Worm (Caenorhabditis elegans) whole organism, L3 larva: Measurements from ENCODE around the gene F21C10.9.

ENCODE experiments used
- ZK546.5 ChIP-seq: sonication (generic microtip); optimal IDR thresholded peaks from 2 replicates; lab custom pipeline; 2017; ENCODE audit warnings: missing biosample characterization, missing genetic modification characterization
- aly-2 ChIP-seq: fragments of 150-350 bp; optimal IDR thresholded peaks from 2 replicates; lab custom pipeline; 2014; ENCODE audit warnings: missing biosample characterization, missing genetic modification characterization
- ama-1 ChIP-seq: fragments of 150-350 bp; optimal IDR thresholded peaks from 2 replicates; lab custom pipeline; 2018
- ceh-16 ChIP-seq: sonication (generic microtip); optimal IDR thresholded peaks from 2 replicates; lab custom pipeline; 2017; ENCODE audit warnings: missing biosample characterization, missing genetic modification characterization
- ceh-28 ChIP-seq: fragments of 150-350 bp; optimal IDR thresholded peaks from 2 replicates; lab custom pipeline; 2014; ENCODE audit warnings: missing biosample characterization, missing genetic modification reagents, missing genetic modification characterization
- egl-5 ChIP-seq: fragments of 150-350 bp; optimal IDR thresholded peaks from 2 replicates; lab custom pipeline; 2017; ENCODE audit warnings: missing biosample characterization, missing genetic modification reagents, missing genetic modification characterization, inconsistent platforms
- elt-1 ChIP-seq: fragments of 150-350 bp; optimal IDR thresholded peaks from 2 replicates; lab custom pipeline; 2014; ENCODE audit warnings: missing biosample characterization, missing genetic modification characterization
- elt-2 ChIP-seq: sonication (generic microtip); optimal IDR thresholded peaks from 2 replicates; lab custom pipeline; 2016; ENCODE audit warnings: missing genetic modification reagents, mild to moderate bottlenecking, missing genetic modification characterization, missing compliant biosample characterization
- eor-1 ChIP-seq, 2 experiments: fragments of 150-350 bp; optimal IDR thresholded peaks; 2 replicates each; lab custom pipeline; 2014 to 2018; ENCODE audit warnings: missing biosample characterization in 2 of 2, missing genetic modification characterization in 2 of 2
- fkh-2 ChIP-seq: fragments of 150-350 bp; optimal IDR thresholded peaks from 2 replicates; lab custom pipeline; 2014; ENCODE audit warnings: missing biosample characterization, missing genetic modification reagents, missing genetic modification characterization
- fos-1 ChIP-seq: fragments of 150-350 bp; optimal IDR thresholded peaks from 2 replicates; lab custom pipeline; 2014; ENCODE audit warnings: missing biosample characterization, missing genetic modification characterization
- jun-1 ChIP-seq: fragments of 150-350 bp; optimal IDR thresholded peaks from 2 replicates; lab custom pipeline; 2014; ENCODE audit warnings: missing biosample characterization, missing genetic modification reagents, missing genetic modification characterization
- mdl-1 ChIP-seq: fragments of 150-350 bp; optimal IDR thresholded peaks from 2 replicates; lab custom pipeline; 2014; ENCODE audit warnings: missing biosample characterization, missing genetic modification characterization
- mml-1 ChIP-seq: fragments of 150-350 bp; sonication (generic microtip); optimal IDR thresholded peaks from 3 replicates; lab custom pipeline; 2014; ENCODE audit warnings: missing biosample characterization, missing genetic modification characterization
- nfya-1 ChIP-seq: sonication (generic microtip); optimal IDR thresholded peaks from 2 replicates; lab custom pipeline; 2017; ENCODE audit warnings: missing genetic modification characterization, mild to moderate bottlenecking, missing compliant biosample characterization, antibody characterized with exemption, moderate library complexity; ENCODE audit not compliant: insufficient read depth
- nhr-11 ChIP-seq: fragments of 150-350 bp; optimal IDR thresholded peaks from 2 replicates; lab custom pipeline; 2014; ENCODE audit warnings: missing biosample characterization, missing genetic modification characterization
- nhr-12 ChIP-seq: fragments of 150-350 bp; optimal IDR thresholded peaks from 2 replicates; lab custom pipeline; 2014; ENCODE audit warnings: missing biosample characterization, missing genetic modification characterization
- nhr-23 ChIP-seq: fragments of 150-350 bp; optimal IDR thresholded peaks from 2 replicates; lab custom pipeline; 2014; ENCODE audit warnings: missing biosample characterization, missing genetic modification reagents, missing genetic modification characterization
- nhr-237 ChIP-seq: fragments of 150-350 bp; optimal IDR thresholded peaks from 2 replicates; lab custom pipeline; 2014; ENCODE audit warnings: missing biosample characterization, missing genetic modification characterization
- nhr-25 ChIP-seq: sonication (generic microtip); optimal IDR thresholded peaks from 2 replicates; lab custom pipeline; 2017; ENCODE audit warnings: missing biosample characterization, missing genetic modification characterization
- nhr-28 ChIP-seq: fragments of 150-350 bp; optimal IDR thresholded peaks from 2 replicates; lab custom pipeline; 2014; ENCODE audit warnings: missing biosample characterization, missing genetic modification characterization
- nhr-43 ChIP-seq: sonication (generic microtip); optimal IDR thresholded peaks from 2 replicates; lab custom pipeline; 2016; ENCODE audit warnings: mild to moderate bottlenecking, missing genetic modification characterization, missing compliant biosample characterization; ENCODE audit not compliant: poor library complexity, severe bottlenecking
- nhr-67 ChIP-seq: fragments of 150-350 bp; optimal IDR thresholded peaks from 2 replicates; lab custom pipeline; 2014; ENCODE audit warnings: missing biosample characterization, missing genetic modification characterization
- nhr-76 ChIP-seq: fragments of 150-350 bp; sonication (generic microtip); optimal IDR thresholded peaks from 5 replicates; lab custom pipeline; 2014; ENCODE audit warnings: missing biosample characterization, missing genetic modification characterization
- nhr-77 ChIP-seq: fragments of 150-350 bp; optimal IDR thresholded peaks from 2 replicates; lab custom pipeline; 2014; ENCODE audit warnings: missing biosample characterization, missing genetic modification characterization
- pqm-1 ChIP-seq: fragments of 150-350 bp; optimal IDR thresholded peaks from 2 replicates; lab custom pipeline; 2017; ENCODE audit warnings: missing biosample characterization, missing genetic modification characterization, inconsistent platforms
- sea-2 ChIP-seq: fragments of 150-350 bp; sonication (generic microtip); optimal IDR thresholded peaks from 4 replicates; lab custom pipeline; 2014; ENCODE audit warnings: missing biosample characterization, missing genetic modification reagents, missing genetic modification characterization
- tbx-2 ChIP-seq: sonication (generic microtip); optimal IDR thresholded peaks from 2 replicates; lab custom pipeline; 2016; ENCODE audit warnings: mild to moderate bottlenecking, missing genetic modification characterization, missing compliant biosample characterization
- unc-62 ChIP-seq: fragments of 150-350 bp; sonication (generic microtip); optimal IDR thresholded peaks from 4 replicates; lab custom pipeline; 2014; ENCODE audit warnings: missing biosample characterization, missing genetic modification reagents, missing genetic modification characterization
- zag-1 ChIP-seq: fragments of 150-350 bp; optimal IDR thresholded peaks from 2 replicates; lab custom pipeline; 2014; ENCODE audit warnings: missing biosample characterization, missing genetic modification characterization
- ztf-4 ChIP-seq: fragments of 150-350 bp; optimal IDR thresholded peaks from 2 replicates; lab custom pipeline; 2014; ENCODE audit warnings: missing biosample characterization, missing genetic modification characterization

F21C10.9 gene

DNA sequence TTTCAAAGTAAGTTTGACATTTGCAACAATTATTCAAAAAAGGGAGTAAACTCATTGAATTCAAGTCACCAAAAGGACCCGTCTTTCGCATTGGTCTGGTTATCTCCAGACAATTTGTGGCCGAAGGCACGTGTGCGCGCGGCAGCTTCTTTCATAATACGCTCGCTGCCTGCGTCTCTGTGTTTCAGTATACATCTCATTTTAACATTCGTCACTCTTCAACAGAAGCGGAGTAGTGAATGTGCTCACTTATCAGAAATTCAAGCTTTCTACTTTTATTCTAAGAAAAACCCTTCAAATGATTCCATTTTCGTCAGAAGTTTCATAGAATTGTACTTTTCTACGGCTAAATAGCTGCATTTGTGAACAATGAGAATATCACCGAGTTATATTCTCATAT is 30.1 kb upstream of the F21C10.9 start (continued):
- TF ChIP-seq ama-1: no peak
- TF ChIP-seq ceh-28 (tag; lab: Kevin White, UChicago): no peak
- TF ChIP-seq nhr-11 (tag; lab: Kevin White, UChicago): peak; percentile 82

DNA sequence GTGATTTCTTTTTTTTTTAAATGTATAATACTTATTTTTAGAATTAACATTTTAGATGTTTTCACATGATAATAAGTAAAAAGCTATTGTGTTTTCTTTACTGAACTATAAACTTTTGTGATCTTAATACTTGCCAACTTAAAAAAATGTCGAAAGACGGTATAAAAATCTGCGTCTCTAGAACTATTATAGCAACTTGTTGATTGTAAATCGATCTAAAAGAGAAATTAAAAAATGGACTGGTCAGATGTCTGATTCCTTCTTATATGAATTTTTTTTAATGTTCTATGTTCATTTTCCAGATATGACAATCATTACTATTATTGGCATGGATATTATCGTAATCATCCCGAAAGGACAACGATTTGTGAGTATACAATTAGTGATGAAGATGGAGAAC is 29.3 kb upstream of the F21C10.9 start, which contains the start of gene F21C10.3:
F21C10.3 (plus strand) TSS at position 301 of the 400 bp plus-strand sequence.
- TF ChIP-seq aly-2 (no peak), ceh-16 (tag; lab: Kevin White, UChicago) (no peak), fkh-2 (tag; lab: Kevin White, UChicago) (no peak), zag-1 (tag; lab: Kevin White, UChicago) (no peak), jun-1 (tag; lab: Kevin White, UChicago) (no peak), nhr-237 (no peak), nhr-28 (tag; lab: Kevin White, UChicago) (no peak), nhr-76 (tag; lab: Kevin White, UChicago) (no peak), nhr-67 (tag; lab: Kevin White, UChicago) (no peak), nhr-12 (tag; lab: Kevin White, UChicago) (no peak), elt-2 (tag; lab: Kevin White, UChicago) (no peak), nhr-11 (tag; lab: Kevin White, UChicago) (no peak), nhr-23 (tag; lab: Kevin White, UChicago) (no peak), elt-1 (tag; lab: Kevin White, UChicago) (no peak)

DNA sequence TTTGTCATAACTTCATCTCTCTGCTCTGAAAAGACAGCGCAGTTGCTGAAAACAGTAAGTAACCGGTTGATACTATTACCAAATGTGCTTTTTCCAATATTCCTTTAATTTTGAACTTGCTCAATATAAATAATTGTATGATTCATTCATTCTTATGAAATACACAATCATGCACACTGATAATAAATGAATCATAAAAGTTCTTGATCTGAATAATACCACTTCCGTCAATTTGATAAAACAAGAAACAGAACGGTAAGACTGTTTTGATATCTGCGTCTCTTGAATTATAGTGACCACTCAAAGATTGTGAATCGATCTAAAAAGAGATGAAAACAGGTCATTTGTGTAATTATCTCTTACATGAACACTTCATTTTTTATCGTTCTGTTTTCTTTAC is 27.8 kb upstream of the F21C10.9 start, which contains the start of gene F21C10.4:
F21C10.4 (plus strand) TSS at position 301 of the 400 bp plus-strand sequence.
- TF ChIP-seq aly-2 (no peak), eor-1 (tag; optimal IDR thresholded peaks at IDR 0.05; lab: Kevin White, UChicago) (no peak), nhr-67 (tag; lab: Kevin White, UChicago) (no peak), unc-62 (no peak), fos-1 (tag; lab: Kevin White, UChicago) (no peak), nhr-76 (tag; lab: Kevin White, UChicago) (no peak), nhr-11 (tag; lab: Kevin White, UChicago) (no peak), nfya-1 (tag; lab: Kevin White, UChicago) (no peak), ZK546.5 (tag; lab: Kevin White, UChicago) (no peak), ztf-4 (no peak), sea-2 (no peak), egl-5 (no peak), mdl-1 (tag; lab: Kevin White, UChicago) (no peak), nhr-12 (tag; lab: Kevin White, UChicago) (no peak)

DNA sequence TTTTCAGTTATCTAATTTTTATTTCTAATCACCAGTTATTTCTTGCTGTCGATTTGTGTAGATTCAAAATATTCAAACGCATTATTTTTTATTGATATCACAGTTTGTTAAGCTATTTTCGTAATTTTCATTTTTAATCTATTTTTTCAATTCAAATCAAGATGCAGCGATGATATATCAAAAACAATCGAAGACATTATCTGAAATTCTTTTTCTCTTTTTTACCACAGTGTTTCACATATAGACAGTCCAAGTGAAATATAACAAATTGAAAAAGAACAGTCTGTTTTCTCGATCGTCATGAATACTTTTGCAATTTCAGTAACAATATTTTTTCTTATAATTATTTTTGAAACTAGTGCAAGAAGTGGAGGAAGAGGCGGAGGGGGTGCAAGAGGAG is 26.8 kb upstream of the F21C10.9 start, which contains the start of gene F21C10.5:
F21C10.5 (plus strand) TSS at position 301 of the 400 bp plus-strand sequence.
- no peak for TF ChIP-seq nhr-12 (tag; lab: Kevin White, UChicago)
- TF ChIP-seq, all 47 proteins: peak for 0

DNA sequence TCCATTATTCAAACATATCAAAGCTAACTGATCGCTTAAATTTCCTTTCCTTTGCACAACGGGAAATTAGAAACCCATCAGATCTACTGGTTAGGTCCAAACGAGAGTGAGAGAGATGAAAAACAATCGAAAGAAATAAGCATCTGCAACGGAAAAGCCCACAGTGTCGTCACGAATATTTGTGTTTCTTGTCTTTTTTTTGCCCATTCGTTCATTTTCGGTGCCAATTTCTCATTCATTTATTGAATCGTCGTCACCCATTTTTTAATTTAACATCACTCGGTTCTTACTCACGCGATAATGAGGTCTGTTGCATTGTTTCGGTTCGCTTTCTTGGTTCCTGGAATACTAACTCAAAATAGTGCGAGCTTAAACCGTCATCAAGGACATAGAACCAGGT is 25.7 kb upstream of the F21C10.9 start, which contains the start of gene F21C10.6:
F21C10.6 (plus strand) TSS at position 301 of the 400 bp plus-strand sequence.
- TF ChIP-seq eor-1 (tag; optimal IDR thresholded peaks at IDR 0.05; lab: Kevin White, UChicago) (no peak), ceh-28 (tag; lab: Kevin White, UChicago) (no peak)

DNA sequence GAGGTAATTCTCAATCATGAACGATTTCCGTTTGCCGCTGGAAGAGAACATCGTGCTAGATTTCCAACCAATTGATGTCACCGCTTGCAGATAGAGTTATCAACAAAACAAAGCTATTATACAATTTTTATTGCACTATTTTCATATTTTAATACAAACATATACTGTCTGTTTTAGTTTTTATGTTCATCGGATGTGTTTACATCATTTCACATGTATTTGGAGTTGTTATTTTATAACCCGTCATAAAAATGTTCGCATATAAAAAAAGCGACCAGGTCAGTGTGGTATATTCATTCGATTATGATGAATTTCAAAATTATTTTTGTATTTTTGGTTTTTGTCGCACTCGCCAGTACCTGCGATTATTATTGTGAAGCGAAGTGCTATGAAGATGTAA is 24.7 kb upstream of the F21C10.9 start, which contains the start of gene F21C10.11:
F21C10.11 (plus strand) TSS at position 301 of the 400 bp plus-strand sequence.
- TF ChIP-seq pqm-1 (tag; lab: Kevin White, UChicago) (peak; percentile 26), nhr-67 (tag; lab: Kevin White, UChicago) (no peak)
- TF ChIP-seq, all 47 proteins: peak for 1

DNA sequence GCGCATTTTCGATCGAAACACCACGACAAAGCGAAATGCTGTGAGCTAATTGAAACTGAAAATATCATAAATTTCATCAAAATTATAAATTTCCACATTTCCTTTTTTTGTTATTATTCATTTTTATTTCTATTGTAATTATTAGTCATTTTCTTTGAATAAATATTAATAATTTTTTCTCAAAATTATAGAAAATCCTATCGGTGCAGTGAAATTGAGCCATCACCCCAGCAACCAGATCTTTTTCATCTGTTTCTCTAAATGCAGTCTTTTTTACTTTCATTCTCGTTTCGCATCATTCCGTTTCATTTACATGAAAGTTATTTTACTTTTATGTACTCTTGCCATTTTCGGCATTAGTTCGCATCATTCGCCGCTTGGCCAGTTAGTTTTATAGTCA is 23.5 kb upstream of the F21C10.9 start, which contains the start of gene F21C10.13:
F21C10.13 (plus strand) TSS at position 301 of the 400 bp plus-strand sequence.
- no peak for TF ChIP-seq nhr-25 (tag; lab: Kevin White, UChicago)
- TF ChIP-seq aly-2: no peak
- no peak for TF ChIP-seq nhr-77 (tag; lab: Kevin White, UChicago)
- no peak for TF ChIP-seq ZK546.5 (tag; lab: Kevin White, UChicago)
- TF ChIP-seq egl-5: no peak
- no peak for TF ChIP-seq nhr-43 (tag; lab: Kevin White, UChicago)
- no peak for TF ChIP-seq jun-1 (tag; lab: Kevin White, UChicago)
- no peak for TF ChIP-seq zag-1 (tag; lab: Kevin White, UChicago)
- TF ChIP-seq mml-1 (tag; lab: Kevin White, UChicago): no peak
- TF ChIP-seq ceh-28 (tag; lab: Kevin White, UChicago): no peak
- TF ChIP-seq tbx-2 (tag; lab: Kevin White, UChicago): no peak
